Worm (Caenorhabditis elegans) whole organism, L1 larva: ENCODE measurements around the gene cku-70.

Source experiments
- C04F5.9 ChIP-seq: sonication (generic microtip); optimal IDR thresholded peaks from 2 replicates; lab custom pipeline; 2016; ENCODE audit warnings: missing genetic modification characterization, missing compliant biosample characterization
- F16B12.6 ChIP-seq: fragments of 150-350 bp; optimal IDR thresholded peaks from 2 replicates; lab custom pipeline; 2014; ENCODE audit warnings: missing biosample characterization, missing genetic modification characterization
- Y116A8C.19 ChIP-seq: sonication (generic microtip); optimal IDR thresholded peaks from 2 replicates; lab custom pipeline; 2016; ENCODE audit warnings: missing compliant biosample characterization, missing genetic modification characterization, borderline replicate concordance
- ceh-8 ChIP-seq: fragments of 200-800 bp; sonication (Bioruptor generic); optimal IDR thresholded peaks from 2 replicates; lab custom pipeline; 2018; ENCODE audit warnings: mild to moderate bottlenecking, missing genetic modification characterization, moderate library complexity, missing compliant biosample characterization
- dpl-1 ChIP-seq, 3 experiments: fragments of 150-350 bp in 2 of 3; sonication (generic microtip) in 1 of 3; optimal IDR thresholded peaks; 2 replicates each; lab custom pipeline; 2014 to 2017; ENCODE audit warnings: missing biosample characterization in 3 of 3, missing genetic modification characterization in 3 of 3, missing genetic modification reagents in 3 of 3
- efl-1 ChIP-seq, 4 experiments: fragments of 150-350 bp; optimal IDR thresholded peaks in 3 of 4; peaks in 1 of 4; 1 replicate in 1 of 4; 2 replicates in 3 of 4; lab custom pipeline; 2014; ENCODE audit warnings: missing biosample characterization in 2 of 4, missing genetic modification characterization in 2 of 4, missing genetic modification reagents in 2 of 4
- egl-27 ChIP-seq, 2 experiments: fragments of 150-350 bp in 1 of 2; sonication (generic microtip); optimal IDR thresholded peaks; 3 replicates each; lab custom pipeline; 2017 to 2018; ENCODE audit warnings: missing biosample characterization in 2 of 2, missing genetic modification characterization in 2 of 2, missing genetic modification reagents in 2 of 2
- elt-3 ChIP-seq, 6 experiments: fragments of 150-350 bp in 1 of 6; sonication (generic microtip); optimal IDR thresholded peaks; 2 replicates each; lab custom pipeline; 2017 to 2018; ENCODE audit warnings: missing biosample characterization in 6 of 6, missing genetic modification characterization in 6 of 6, inconsistent platforms in 1 of 6
- grh-1 ChIP-seq: fragments of 200-800 bp; sonication (Bioruptor generic); IDR thresholded peaks from 2 replicates; pipeline ENCODE4 v1.3.6; 2022; ENCODE audit warnings: missing genetic modification reagents, missing genetic modification characterization, missing compliant biosample characterization
- hlh-17 ChIP-seq: fragments of 200-800 bp; sonication (Bioruptor generic); optimal IDR thresholded peaks from 2 replicates; lab custom pipeline; 2018; ENCODE audit warnings: missing genetic modification characterization, mild to moderate bottlenecking, missing compliant biosample characterization, moderate library complexity, borderline replicate concordance
- hpl-2 ChIP-seq: fragments of 150-350 bp; optimal IDR thresholded peaks from 2 replicates; lab custom pipeline; 2014; ENCODE audit warnings: missing biosample characterization, missing genetic modification reagents, missing genetic modification characterization
- lin-35 ChIP-seq, 2 experiments: fragments of 150-350 bp; optimal IDR thresholded peaks; 2 replicates each; lab custom pipeline; 2014; ENCODE audit warnings: missing biosample characterization in 2 of 2, missing genetic modification characterization in 2 of 2, missing genetic modification reagents in 2 of 2
- lir-3 ChIP-seq: sonication (generic microtip); optimal IDR thresholded peaks from 2 replicates; lab custom pipeline; 2016; ENCODE audit warnings: mild to moderate bottlenecking, missing genetic modification characterization, moderate library complexity, missing compliant biosample characterization; ENCODE audit not compliant: poor library complexity
- mef-2 ChIP-seq: fragments of 150-350 bp; optimal IDR thresholded peaks from 2 replicates; lab custom pipeline; 2014; ENCODE audit warnings: missing biosample characterization, missing genetic modification characterization
- nhr-11 ChIP-seq: fragments of 150-350 bp; optimal IDR thresholded peaks from 2 replicates; lab custom pipeline; 2014; ENCODE audit warnings: missing biosample characterization, missing genetic modification characterization
- nhr-19 ChIP-seq: fragments of 200-800 bp; sonication (Bioruptor generic); conservative IDR thresholded peaks from 2 replicates; pipeline ENCODE4 v1.3.6; 2022; ENCODE audit warnings: missing genetic modification characterization, missing compliant biosample characterization
- nhr-20 ChIP-seq: sonication (generic microtip); optimal IDR thresholded peaks from 2 replicates; lab custom pipeline; 2016; ENCODE audit warnings: mild to moderate bottlenecking, missing genetic modification characterization, missing compliant biosample characterization
- nhr-47 ChIP-seq: sonication (generic microtip); optimal IDR thresholded peaks from 2 replicates; lab custom pipeline; 2016; ENCODE audit warnings: mild to moderate bottlenecking, missing genetic modification characterization, moderate library complexity, missing compliant biosample characterization
- nhr-71 ChIP-seq: sonication (generic microtip); optimal IDR thresholded peaks from 2 replicates; lab custom pipeline; 2016; ENCODE audit warnings: mild to moderate bottlenecking, missing genetic modification characterization, moderate library complexity, missing compliant biosample characterization
- nhr-76 ChIP-seq: sonication (generic microtip); optimal IDR thresholded peaks from 2 replicates; lab custom pipeline; 2017; ENCODE audit warnings: missing biosample characterization, missing genetic modification characterization
- nhr-85 ChIP-seq: sonication (generic microtip); peaks from one replicate; lab custom pipeline; 2016; ENCODE audit warnings: missing genetic modification characterization, inconsistent platforms, missing compliant biosample characterization
- nhr-90 ChIP-seq: sonication (generic microtip); optimal IDR thresholded peaks from 2 replicates; lab custom pipeline; 2016; ENCODE audit warnings: mild to moderate bottlenecking, missing genetic modification characterization, missing compliant biosample characterization; ENCODE audit not compliant: poor library complexity
- pag-3 ChIP-seq: sonication (generic microtip); optimal IDR thresholded peaks from 2 replicates; lab custom pipeline; 2017; ENCODE audit warnings: missing genetic modification characterization, mild to moderate bottlenecking, missing compliant biosample characterization, antibody characterized with exemption, borderline replicate concordance; ENCODE audit not compliant: insufficient read depth
- rnt-1 ChIP-seq: sonication (generic microtip); optimal IDR thresholded peaks from 2 replicates; lab custom pipeline; 2016; ENCODE audit warnings: mild to moderate bottlenecking, missing genetic modification characterization, moderate library complexity, missing compliant biosample characterization
- skn-1 ChIP-seq: fragments of 150-350 bp; optimal IDR thresholded peaks from 2 replicates; lab custom pipeline; 2014; ENCODE audit warnings: missing biosample characterization, missing genetic modification characterization
- snpc-4 ChIP-seq: fragments of 150-350 bp; optimal IDR thresholded peaks from 2 replicates; lab custom pipeline; 2014; ENCODE audit warnings: missing biosample characterization, missing genetic modification characterization
- sox-4 ChIP-seq: sonication (generic microtip); optimal IDR thresholded peaks from 2 replicates; lab custom pipeline; 2016; ENCODE audit warnings: missing genetic modification characterization, missing compliant biosample characterization
- sptf-1 ChIP-seq: fragments of 150-350 bp; optimal IDR thresholded peaks from 2 replicates; lab custom pipeline; 2014; ENCODE audit warnings: missing biosample characterization, missing genetic modification characterization
- vab-15 ChIP-seq: sonication (generic microtip); optimal IDR thresholded peaks from 2 replicates; lab custom pipeline; 2017; ENCODE audit warnings: missing genotype, mild to moderate bottlenecking, missing genetic modification characterization, missing compliant biosample characterization
- xbp-1 ChIP-seq: sonication (generic microtip); optimal IDR thresholded peaks from 2 replicates; lab custom pipeline; 2016; ENCODE audit warnings: missing genetic modification characterization, missing compliant biosample characterization
- zag-1 ChIP-seq: fragments of 150-350 bp; optimal IDR thresholded peaks from 2 replicates; lab custom pipeline; 2014; ENCODE audit warnings: missing biosample characterization, missing genetic modification characterization
- zip-4 ChIP-seq: fragments of 200-800 bp; sonication (Bioruptor generic); optimal IDR thresholded peaks from 2 replicates; lab custom pipeline; 2018; ENCODE audit warnings: mild to moderate bottlenecking, missing genetic modification characterization, moderate library complexity, missing compliant biosample characterization
- ztf-4 ChIP-seq: fragments of 150-350 bp; optimal IDR thresholded peaks from 2 replicates; lab custom pipeline; 2014; ENCODE audit warnings: missing biosample characterization, missing genetic modification characterization

The cku-70 gene

DNA sequence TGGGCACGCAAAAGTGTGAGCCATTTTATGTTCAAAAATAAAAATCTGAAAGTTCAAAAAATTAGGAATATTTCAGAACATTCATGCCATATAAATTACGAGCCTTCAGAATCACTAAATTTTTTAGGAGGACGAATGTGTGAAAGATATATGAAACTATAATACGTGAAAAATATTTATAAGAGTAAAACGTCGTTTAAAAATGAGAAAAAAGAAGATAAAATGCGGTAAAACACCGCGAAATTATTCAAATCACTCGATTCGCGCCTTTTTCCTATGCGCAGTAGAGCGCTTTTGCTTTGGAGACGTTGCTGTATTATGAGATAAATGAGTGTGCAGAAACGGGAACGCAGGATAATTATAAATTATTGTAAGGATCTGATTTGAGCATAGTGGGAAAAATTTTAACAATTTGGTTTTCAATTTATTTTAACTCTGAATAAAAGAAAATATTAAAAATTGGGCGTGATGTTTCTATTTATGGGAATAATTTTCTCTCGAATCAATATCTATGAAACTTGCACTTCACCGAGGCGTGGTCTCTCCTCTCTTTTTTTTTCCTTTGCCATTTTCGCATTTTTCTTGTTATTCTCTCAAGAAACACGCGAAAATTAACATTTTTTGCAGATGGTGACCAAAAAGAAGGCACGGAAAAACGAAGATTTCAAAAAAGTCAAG lies 35.3 kb upstream of the cku-70 start, which contains the start of the genes sup-35 and Y48A6C.4 (continued):
- TF ChIP-seq Y116A8C.19 (tag; lab: Kevin White, UChicago): peak; percentile 76

ce11 chrIII:11123844-11124243 lies 30.8 kb upstream of the cku-70 start:
- TF ChIP-seq grh-1 (0 out of 2 replicates have a peak, but pooled peaks have one; percentile 5), sox-4 (tag; lab: Kevin White, UChicago) (no peak), ztf-4 (tag; lab: Kevin White, UChicago) (no peak), rnt-1 (tag; lab: Kevin White, UChicago) (peak; percentile 83), nhr-11 (tag; lab: Kevin White, UChicago) (no peak), nhr-71 (tag; lab: Kevin White, UChicago) (peak; percentile 34), elt-3 (tag; optimal IDR thresholded peaks at IDR 0.05; lab: Kevin White, UChicago) (no peak), ceh-8 (GFP tag; lab: Kevin White, UChicago) (no peak), nhr-47 (tag; lab: Kevin White, UChicago) (peak; percentile 27), snpc-4 (tag; lab: Kevin White, UChicago) (peak; percentile 94), hlh-17 (GFP tag; lab: Kevin White, UChicago) (no peak), nhr-19 (GFP tag; lab: Robert Waterston, UW) (peak; percentile 43), efl-1 (optimal IDR thresholded peaks at IDR 0.05; lab: Kevin White, UChicago) (peak in 1 of 2 experiments; percentile 7), efl-1 (GFP tag; optimal IDR thresholded peaks at IDR 0.05 in 1 of 2; lab: Kevin White, UChicago) (no peak), mef-2 (tag; lab: Kevin White, UChicago) (no peak)

DNA sequence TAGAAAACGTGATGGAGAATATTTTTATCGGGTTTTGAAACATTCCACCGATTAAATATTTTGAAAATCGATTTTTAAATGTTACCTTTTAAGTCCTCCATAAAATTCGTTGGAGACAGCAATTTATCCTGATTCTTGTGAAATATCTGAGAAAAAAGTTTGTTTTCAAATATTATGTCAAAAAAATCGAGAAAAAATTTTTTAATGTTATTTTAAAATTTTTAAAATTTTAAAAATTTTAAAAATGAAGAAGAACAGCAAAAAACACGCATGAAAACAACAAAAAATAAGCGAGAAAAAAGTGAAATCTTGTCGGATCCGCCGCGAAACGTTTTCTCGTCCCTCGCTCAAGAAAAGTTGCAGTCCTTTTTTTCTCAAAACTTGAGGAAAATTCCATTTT lies 27.1 kb upstream of the cku-70 start, which contains the start of gene Y48A6C.8:
TSS of gene Y48A6C.8 (minus strand) at position 101 of the 400 bp plus-strand sequence.
- no peak for TF ChIP-seq zip-4 (GFP tag; lab: Kevin White, UChicago)
- TF ChIP-seq sptf-1: no peak
- no peak for TF ChIP-seq vab-15
- TF ChIP-seq xbp-1 (tag; lab: Kevin White, UChicago): no peak
- TF ChIP-seq nhr-85 (tag; lab: Kevin White, UChicago): no peak
- no peak for TF ChIP-seq rnt-1 (tag; lab: Kevin White, UChicago)
- no peak for TF ChIP-seq hpl-2 (GFP tag; lab: Kevin White, UChicago)
- no peak for TF ChIP-seq nhr-20
- TF ChIP-seq nhr-76: no peak
- TF ChIP-seq, all 84 proteins: peak for 0

- no peak for TF ChIP-seq C04F5.9
- no peak for TF ChIP-seq skn-1
- TF ChIP-seq F16B12.6: no peak
- TF ChIP-seq pag-3 (tag; lab: Kevin White, UChicago): no peak
- TF ChIP-seq zip-4 (GFP tag; lab: Kevin White, UChicago): no peak
- TF ChIP-seq lir-3 (tag; lab: Kevin White, UChicago): no peak
- no peak for TF ChIP-seq egl-27 (tag; optimal IDR thresholded peaks at IDR 0.05; lab: Kevin White, UChicago)
- TF ChIP-seq xbp-1 (tag; lab: Kevin White, UChicago): no peak
- peak in 1 of 2 experiments; percentile 8 for TF ChIP-seq efl-1 (optimal IDR thresholded peaks at IDR 0.05; lab: Kevin White, UChicago)
- peak; percentile 24 to 30 for TF ChIP-seq efl-1 (GFP tag; optimal IDR thresholded peaks at IDR 0.05 in 1 of 2; lab: Kevin White, UChicago)
- TF ChIP-seq dpl-1 (GFP tag; optimal IDR thresholded peaks at IDR 0.05; lab: Kevin White, UChicago): peak in 1 of 3 experiments; percentile 22
- no peak for TF ChIP-seq nhr-90
- TF ChIP-seq lin-35 (GFP tag; optimal IDR thresholded peaks at IDR 0.05; lab: Kevin White, UChicago): peak in 1 of 2 experiments; percentile 14
- no peak for TF ChIP-seq zag-1
Observed at ce11 chrIII:11129363-11129762, 25.3 kb upstream of the cku-70 start.
